Worm (Caenorhabditis elegans) whole organism, L3 larva: ENCODE results near the gene B0303.14.

Experiments used
- ceh-82 ChIP-seq: fragments of 150-350 bp; optimal IDR thresholded peaks from 2 replicates; lab custom pipeline; 2014; ENCODE audit warnings: missing biosample characterization, missing genetic modification characterization
- daf-12 ChIP-seq: fragments of 150-350 bp; optimal IDR thresholded peaks from 2 replicates; lab custom pipeline; 2014; ENCODE audit warnings: missing biosample characterization, missing genetic modification reagents, missing genetic modification characterization
- fos-1 ChIP-seq: fragments of 150-350 bp; optimal IDR thresholded peaks from 2 replicates; lab custom pipeline; 2014; ENCODE audit warnings: missing biosample characterization, missing genetic modification characterization
- lin-15B ChIP-seq: fragments of 150-350 bp; optimal IDR thresholded peaks from 2 replicates; lab custom pipeline; 2014; ENCODE audit warnings: missing biosample characterization, missing genetic modification characterization
- nfya-1 ChIP-seq: sonication (generic microtip); optimal IDR thresholded peaks from 2 replicates; lab custom pipeline; 2017; ENCODE audit warnings: missing genetic modification characterization, mild to moderate bottlenecking, missing compliant biosample characterization, antibody characterized with exemption, moderate library complexity; ENCODE audit not compliant: insufficient read depth
- ztf-11 ChIP-seq: fragments of 150-350 bp; optimal IDR thresholded peaks from 2 replicates; lab custom pipeline; 2014; ENCODE audit warnings: missing biosample characterization, missing genetic modification characterization

- no peak for TF ChIP-seq fos-1 (tag; lab: Kevin White, UChicago)
- no peak for TF ChIP-seq ztf-11 (tag; lab: Kevin White, UChicago)
- TF ChIP-seq nfya-1 (tag; lab: Kevin White, UChicago): no peak
- no peak for TF ChIP-seq daf-12 (tag; lab: Kevin White, UChicago)
- no peak for TF ChIP-seq lin-15B (tag; lab: Kevin White, UChicago)
- TF ChIP-seq ceh-82 (tag; lab: Kevin White, UChicago): no peak
These were observed 27.9 kb upstream of the B0303.14 start, which contains the start of gene ZK370.6 for ce11 chrIII:8743796-8744404.
